Fruit fly (Drosophila melanogaster): ENCODE results near the gene CG2120.

- TF ChIP-seq CG8478 (optimal IDR thresholded peaks at IDR 0.05): no peak
- TF ChIP-seq CTCF (optimal IDR thresholded peaks at IDR 0.05): no peak
Observed at dm6 chrX:8152718-8153117, 17.1 kb downstream of the CG2120 start, which contains the start of gene CG18262.
